Fruit fly (Drosophila melanogaster) whole organism, pupa: ENCODE data around the gene indra.

Source experiments
- CG10348 ChIP-seq: fragments of 200-800 bp; sonication (Bioruptor generic); IDR thresholded peaks from 2 replicates; pipeline ENCODE4 v1.3.6; 2022; ENCODE audit warnings: missing biosample characterization, missing genetic modification characterization
- CG12605 ChIP-seq: fragments of 200-800 bp; sonication (Bioruptor generic); IDR thresholded peaks from 2 replicates; pipeline ENCODE4 v1.3.6; 2022; ENCODE audit warnings: missing biosample characterization, missing genetic modification characterization
- CG13204 ChIP-seq: fragments of 200-800 bp; sonication (Bioruptor generic); optimal IDR thresholded peaks from 2 replicates; lab custom pipeline; 2018; ENCODE audit warnings: missing biosample characterization, mild to moderate bottlenecking, missing genetic modification characterization, moderate library complexity
- CG14655 ChIP-seq: fragments of 200-800 bp; sonication (Bioruptor generic); optimal IDR thresholded peaks from 3 replicates; lab custom pipeline; 2017; ENCODE audit warnings: mild to moderate bottlenecking, missing biosample characterization, missing genetic modification reagents, missing genetic modification characterization
- CG15710 ChIP-seq: fragments of 200-800 bp; sonication (Bioruptor generic); optimal IDR thresholded peaks from 2 replicates; lab custom pipeline; 2018; ENCODE audit warnings: missing biosample characterization, mild to moderate bottlenecking, missing genetic modification characterization, moderate library complexity
- CG17806 ChIP-seq: fragments of 200-800 bp; sonication (Bioruptor generic); optimal IDR thresholded peaks from 2 replicates; lab custom pipeline; 2018; ENCODE audit warnings: missing biosample characterization, mild to moderate bottlenecking, missing genetic modification characterization, moderate library complexity
- CG32121 ChIP-seq: fragments of 200-800 bp; sonication (Bioruptor generic); IDR thresholded peaks from 2 replicates; pipeline ENCODE4 v1.3.6; 2022; ENCODE audit warnings: missing biosample characterization, missing genetic modification characterization
- CG34367 ChIP-seq: fragments of 200-800 bp; sonication (Bioruptor generic); optimal IDR thresholded peaks from 2 replicates; lab custom pipeline; 2018; ENCODE audit warnings: missing biosample characterization, mild to moderate bottlenecking, missing genetic modification characterization
- CG4496 ChIP-seq: fragments of 200-800 bp; sonication (Bioruptor generic); IDR thresholded peaks from 3 replicates; pipeline ENCODE4 v1.3.6; 2022; ENCODE audit warnings: missing biosample characterization, missing genetic modification characterization
- CG8159 ChIP-seq: fragments of 200-800 bp; sonication (Bioruptor generic); optimal IDR thresholded peaks from 3 replicates; lab custom pipeline; 2018; ENCODE audit warnings: missing biosample characterization, mild to moderate bottlenecking, missing genetic modification characterization, moderate library complexity
- CG8301 ChIP-seq: fragments of 200-800 bp; sonication (Bioruptor generic); optimal IDR thresholded peaks from 2 replicates; lab custom pipeline; 2018; ENCODE audit warnings: missing biosample characterization, mild to moderate bottlenecking, missing genetic modification characterization
- CG9948 ChIP-seq: fragments of 200-800 bp; sonication (Bioruptor generic); optimal IDR thresholded peaks from 2 replicates; lab custom pipeline; 2018; ENCODE audit warnings: missing biosample characterization, mild to moderate bottlenecking, missing genetic modification characterization, moderate library complexity
- D1 ChIP-seq: fragments of 200-800 bp; sonication (Bioruptor generic); optimal IDR thresholded peaks from 2 replicates; lab custom pipeline; 2018; ENCODE audit warnings: missing biosample characterization, mild to moderate bottlenecking, missing genetic modification characterization, moderate library complexity
- EcR ChIP-seq: fragments of 200-800 bp; sonication (Bioruptor generic); optimal IDR thresholded peaks from 3 replicates; lab custom pipeline; 2019; ENCODE audit warnings: missing biosample characterization, missing genetic modification characterization, mild to moderate bottlenecking, moderate library complexity, missing genetic modification reagents
- Ets98B ChIP-seq: fragments of 200-800 bp; sonication (Bioruptor generic); IDR thresholded peaks from 2 replicates; pipeline ENCODE4 v1.3.6; 2022; ENCODE audit warnings: missing biosample characterization, missing genetic modification characterization
- Pif1A ChIP-seq: fragments of 200-800 bp; sonication (Bioruptor generic); optimal IDR thresholded peaks from 3 replicates; lab custom pipeline; 2016; ENCODE audit warnings: missing biosample characterization, missing genetic modification characterization
- Pif1B ChIP-seq: fragments of 200-800 bp; sonication (Bioruptor generic); optimal IDR thresholded peaks from 3 replicates; lab custom pipeline; 2016; ENCODE audit warnings: missing biosample characterization, missing genetic modification characterization
- Snoo ChIP-seq: fragments of 200-800 bp; sonication (Bioruptor generic); optimal IDR thresholded peaks from 3 replicates; lab custom pipeline; 2017; ENCODE audit warnings: missing biosample characterization, mild to moderate bottlenecking, missing genetic modification characterization, inconsistent platforms
- fd96Ca ChIP-seq: fragments of 200-800 bp; sonication (Bioruptor generic); IDR thresholded peaks from 3 replicates; pipeline ENCODE4 v1.3.6; 2022; ENCODE audit warnings: missing biosample characterization, missing genetic modification characterization
- gl ChIP-seq: fragments of 200-800 bp; sonication (Bioruptor generic); optimal IDR thresholded peaks from 2 replicates; lab custom pipeline; 2018; ENCODE audit warnings: missing biosample characterization, mild to moderate bottlenecking, missing genetic modification characterization
- rn ChIP-seq: fragments of 200-800 bp; sonication (Bioruptor generic); IDR thresholded peaks from 2 replicates; pipeline ENCODE4 v1.3.6; 2022; ENCODE audit warnings: missing biosample characterization, missing genetic modification characterization

indra gene

dm6 chr3L:1379741-1380465 lies 37.7 kb upstream of the indra start:
- TF ChIP-seq CG9948 (tag; lab: Kevin White, UChicago), result no peak
- no peak for TF ChIP-seq CG10348 (GFP tag; lab: Robert Waterston, UW)
- no peak for TF ChIP-seq fd96Ca
- TF ChIP-seq CG34367, result no peak
- TF ChIP-seq rn (GFP tag; lab: Robert Waterston, UW), result no peak
- no peak for TF ChIP-seq CG4496 (GFP tag; lab: Robert Waterston, UW)
- TF ChIP-seq CG12605 (GFP tag; lab: Robert Waterston, UW), result no peak
- TF ChIP-seq Ets98B, result no peak
- TF ChIP-seq CG13204 (GFP tag; lab: Kevin White, UChicago), result no peak
- TF ChIP-seq Snoo, result no peak
- TF ChIP-seq CG15710 (tag; lab: Kevin White, UChicago), result no peak
- TF ChIP-seq CG8301 (tag; lab: Kevin White, UChicago), result no peak

dm6 chr3L:1378862-1379543 lies 36.8 kb upstream of the indra start:
- TF ChIP-seq Pif1B (GFP tag; lab: Kevin White, UChicago) (peak; percentile 79), CG10348 (GFP tag; lab: Robert Waterston, UW) (no peak), CG32121 (peak; percentile 91), Snoo (peak; percentile 69), gl (tag; lab: Kevin White, UChicago) (peak; percentile 59), CG4496 (GFP tag; lab: Robert Waterston, UW) (peak; percentile 95), CG15710 (tag; lab: Kevin White, UChicago) (peak; percentile 71), CG34367 (peak; percentile 67), CG14655 (GFP tag; lab: Kevin White, UChicago) (peak; percentile 91), CG8159 (tag; lab: Kevin White, UChicago) (peak; percentile 63), D1 (tag; lab: Kevin White, UChicago) (no peak), Ets98B (peak; percentile 93), rn (GFP tag; lab: Robert Waterston, UW) (peak; percentile 82), Pif1A (GFP tag; lab: Kevin White, UChicago) (peak; percentile 84), CG12605 (GFP tag; lab: Robert Waterston, UW) (peak; percentile 92), CG17806 (peak; percentile 69), fd96Ca (peak; percentile 89), CG9948 (tag; lab: Kevin White, UChicago) (peak; percentile 68), CG8301 (tag; lab: Kevin White, UChicago) (peak; percentile 88), CG13204 (GFP tag; lab: Kevin White, UChicago) (peak; percentile 43), EcR (GFP tag; lab: Kevin White, UChicago) (no peak)
- TF ChIP-seq, all 21 proteins: peak for 18

- TF ChIP-seq CG34367, result no peak
- no peak for TF ChIP-seq CG17806
- TF ChIP-seq gl (tag; lab: Kevin White, UChicago), result no peak
- no peak for TF ChIP-seq Pif1A (GFP tag; lab: Kevin White, UChicago)
- no peak for TF ChIP-seq EcR (GFP tag; lab: Kevin White, UChicago)
- TF ChIP-seq CG10348 (GFP tag; lab: Robert Waterston, UW), result no peak
- no peak for TF ChIP-seq fd96Ca
- no peak for TF ChIP-seq CG13204 (GFP tag; lab: Kevin White, UChicago)
- no peak for TF ChIP-seq CG9948 (tag; lab: Kevin White, UChicago)
- TF ChIP-seq CG32121, result no peak
- TF ChIP-seq Ets98B, result no peak
- TF ChIP-seq CG8159 (tag; lab: Kevin White, UChicago), result no peak
Measured at dm6 chr3L:1378098-1378645, 36.0 kb upstream of the indra start.

DNA sequence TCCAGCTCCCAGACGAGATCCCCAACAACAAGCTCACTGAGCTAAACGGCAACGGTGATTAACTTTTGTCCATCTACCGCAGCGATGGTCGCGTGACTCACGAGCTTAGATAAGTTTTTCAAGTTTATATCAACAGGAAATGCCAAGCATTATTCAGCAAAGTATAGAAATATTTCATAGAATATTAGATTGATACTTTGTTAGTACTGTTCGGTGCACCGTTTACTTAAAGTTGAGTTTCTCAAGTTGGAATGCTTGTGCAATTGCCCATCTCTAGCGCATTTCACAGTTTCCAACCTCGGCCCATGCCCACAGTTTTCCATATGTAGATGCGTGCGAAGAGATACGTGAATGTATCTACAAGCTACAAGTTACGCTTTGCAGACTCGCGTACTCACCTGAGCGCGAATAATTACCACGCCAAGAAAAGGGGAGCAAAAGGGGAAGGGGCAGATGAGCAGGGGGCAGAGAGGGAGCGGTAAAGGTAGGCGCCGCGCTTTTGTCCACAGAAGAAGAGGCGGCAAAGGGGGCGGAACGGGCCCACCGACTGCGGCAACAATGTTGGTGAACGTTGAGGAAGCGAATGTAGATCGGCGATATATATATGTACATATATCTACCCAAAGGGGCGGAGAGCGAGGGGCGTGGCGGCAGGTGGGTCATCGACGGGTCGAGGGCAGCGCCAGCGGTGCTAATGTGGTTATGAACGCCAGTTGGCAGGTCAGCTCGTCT lies 34.0 kb upstream of the indra start:
- TF ChIP-seq D1 (tag; lab: Kevin White, UChicago) (no peak), CG8301 (tag; lab: Kevin White, UChicago) (peak; percentile 72), rn (GFP tag; lab: Robert Waterston, UW) (0 out of 2 replicates have a peak, but pooled peaks have one; percentile 12), CG9948 (tag; lab: Kevin White, UChicago) (peak; percentile 42), CG14655 (GFP tag; lab: Kevin White, UChicago) (peak; percentile 82), EcR (GFP tag; lab: Kevin White, UChicago) (no peak), Pif1B (GFP tag; lab: Kevin White, UChicago) (peak; percentile 61), gl (tag; lab: Kevin White, UChicago) (peak; percentile 28), CG34367 (peak; percentile 57), CG4496 (GFP tag; lab: Robert Waterston, UW) (peak; percentile 87), Pif1A (GFP tag; lab: Kevin White, UChicago) (peak; percentile 74), Snoo (no peak), Ets98B (peak; percentile 85), CG17806 (peak; percentile 70), CG8159 (tag; lab: Kevin White, UChicago) (peak; percentile 69), CG10348 (GFP tag; lab: Robert Waterston, UW) (no peak), CG15710 (tag; lab: Kevin White, UChicago) (peak; percentile 57), CG12605 (GFP tag; lab: Robert Waterston, UW) (peak; percentile 46; the same call in 1 of the 2 replicates), CG32121 (peak; percentile 80; the same call in 1 of the 2 replicates), fd96Ca (peak; percentile 84), CG13204 (GFP tag; lab: Kevin White, UChicago) (peak; percentile 29)
- TF ChIP-seq, all 21 proteins: peak for 17
